Fruit fly (Drosophila melanogaster): Measurements from ENCODE around the gene CG6763.
A peak's percentile ranks its signal among the peaks of the same experiment; 100 is the strongest.

CG6763 gene

DNA sequence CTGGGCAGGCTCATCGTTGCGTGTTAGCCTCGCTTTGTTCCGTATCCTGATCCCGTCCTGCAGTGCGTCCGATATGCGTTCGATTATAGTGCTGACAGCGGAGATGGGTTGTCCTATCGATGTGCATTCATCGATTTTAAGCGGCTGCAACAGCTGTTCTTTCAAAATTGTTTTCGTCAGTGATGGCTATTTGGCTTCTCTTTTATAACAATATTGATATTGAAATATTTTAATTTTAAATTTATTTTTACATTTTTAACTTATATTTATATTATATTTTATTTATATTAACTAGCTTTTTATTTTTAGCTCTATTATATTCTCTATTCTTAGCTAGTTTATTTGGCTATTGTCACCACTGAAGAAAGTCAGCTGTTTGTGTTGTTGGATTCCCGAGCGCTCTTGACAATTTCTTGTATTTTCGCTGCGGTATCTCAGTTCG is 25.8 kb upstream of the CG6763 start, which contains the start of the genes wda and Pex11c (continued):
- TF ChIP-seq CG17568 (GFP tag; optimal IDR thresholded peaks at IDR 0.05) (peak; percentile 38), lola (GFP tag; optimal IDR thresholded peaks at IDR 0.05) (peak in 1 of 3 experiments; percentile 95), MBD-R2 (GFP tag; IDR thresholded peaks at IDR 0.05) (peak; percentile 87), CG4360 (GFP tag; IDR thresholded peaks at IDR 0.05) (peak; percentile 67), luna (GFP tag; optimal IDR thresholded peaks at IDR 0.05) (no peak), p53 (GFP tag; optimal IDR thresholded peaks at IDR 0.05) (no peak), CG18011 (GFP tag; optimal IDR thresholded peaks at IDR 0.05) (peak; percentile 60), CG6854 (GFP tag; optimal IDR thresholded peaks at IDR 0.05) (peak; percentile 53), CG2202 (tag; optimal IDR thresholded peaks at IDR 0.05) (peak; percentile 70), CG1529 (GFP tag; optimal IDR thresholded peaks at IDR 0.05) (peak; percentile 72), HmgZ (tag; optimal IDR thresholded peaks at IDR 0.05) (peak; percentile 42), aop (GFP tag; IDR thresholded peaks at IDR 0.05) (no peak), CG32767 (GFP tag; IDR thresholded peaks at IDR 0.05) (peak; percentile 88; the same call in 1 of the 2 replicates), CG2889 (GFP tag; IDR thresholded peaks at IDR 0.05) (peak; percentile 75; the same call in 2 of the 3 replicates), Ptx1 (GFP tag; IDR thresholded peaks at IDR 0.05) (peak; percentile 95), lov (optimal IDR thresholded peaks at IDR 0.05) (no peak), lov (GFP tag; IDR thresholded peaks at IDR 0.05) (no peak), inv (GFP tag; IDR thresholded peaks at IDR 0.05; ENCODE audit: partially characterized antibody) (peak; percentile 59; the same call in 1 of the 2 replicates), CG17186 (GFP tag; optimal IDR thresholded peaks at IDR 0.05) (peak; percentile 5), CrebB (tag; optimal IDR thresholded peaks at IDR 0.05) (peak; percentile 29), CG12236 (GFP tag; optimal IDR thresholded peaks at IDR 0.05) (no peak), C15 (GFP tag; IDR thresholded peaks at IDR 0.05) (0 out of 3 replicates have a peak, but pooled peaks have one; percentile 8), sisA (GFP tag; IDR thresholded peaks at IDR 0.05) (no peak), CG13424 (tag; optimal IDR thresholded peaks at IDR 0.05) (peak; percentile 93), oc (tag; optimal IDR thresholded peaks at IDR 0.05) (peak; percentile 85), emc (GFP tag; optimal IDR thresholded peaks at IDR 0.05) (no peak), Trl (optimal IDR thresholded peaks at IDR 0.05) (no peak), Trl (GFP tag; optimal IDR thresholded peaks at IDR 0.05) (peak; percentile 8), CG8089 (GFP tag; optimal IDR thresholded peaks at IDR 0.05) (no peak), usp (GFP tag; optimal IDR thresholded peaks at IDR 0.05) (no peak), Med (GFP tag) (peak; percentile 79), Max (GFP tag; optimal IDR thresholded peaks at IDR 0.05) (peak; percentile 34), az2 (GFP tag; optimal IDR thresholded peaks at IDR 0.05) (peak; percentile 88), CG13296 (GFP tag; optimal IDR thresholded peaks at IDR 0.05) (peak; percentile 68), Lpt (GFP tag; optimal IDR thresholded peaks at IDR 0.05) (no peak), odd (GFP tag; optimal IDR thresholded peaks at IDR 0.05) (peak; percentile 74), CG11398 (GFP tag; optimal IDR thresholded peaks at IDR 0.05) (no peak), CG6683 (GFP tag; optimal IDR thresholded peaks at IDR 0.05) (peak; percentile 52), jumu (GFP tag; optimal IDR thresholded peaks at IDR 0.05) (peak; percentile 12), pfk (GFP tag; optimal IDR thresholded peaks at IDR 0.05) (no peak), CG7928 (GFP tag; optimal IDR thresholded peaks at IDR 0.05) (no peak), CG31388 (GFP tag; optimal IDR thresholded peaks at IDR 0.05) (peak; percentile 28), E2f2 (GFP tag; IDR thresholded peaks at IDR 0.05) (peak; percentile 73), Meics (GFP tag; optimal IDR thresholded peaks at IDR 0.05) (peak; percentile 75), CG12299 (tag; optimal IDR thresholded peaks at IDR 0.05) (peak; percentile 77), CG10462 (GFP tag; optimal IDR thresholded peaks at IDR 0.05) (peak; percentile 83), tna (GFP tag; IDR thresholded peaks at IDR 0.05; ENCODE audit: partially characterized antibody) (peak; percentile 65), ind (GFP tag; optimal IDR thresholded peaks at IDR 0.05) (peak; percentile 81), Six4 (GFP tag; optimal IDR thresholded peaks at IDR 0.05) (peak; percentile 56), dmrt11E (tag; optimal IDR thresholded peaks at IDR 0.05) (peak; percentile 95), Mes4 (GFP tag; optimal IDR thresholded peaks at IDR 0.05) (no peak), CG4404 (GFP tag; IDR thresholded peaks at IDR 0.05) (peak; percentile 84)

All from whole organism, embryonic.